Fruit fly (Drosophila melanogaster): ENCODE results near the gene salm.

DNA sequence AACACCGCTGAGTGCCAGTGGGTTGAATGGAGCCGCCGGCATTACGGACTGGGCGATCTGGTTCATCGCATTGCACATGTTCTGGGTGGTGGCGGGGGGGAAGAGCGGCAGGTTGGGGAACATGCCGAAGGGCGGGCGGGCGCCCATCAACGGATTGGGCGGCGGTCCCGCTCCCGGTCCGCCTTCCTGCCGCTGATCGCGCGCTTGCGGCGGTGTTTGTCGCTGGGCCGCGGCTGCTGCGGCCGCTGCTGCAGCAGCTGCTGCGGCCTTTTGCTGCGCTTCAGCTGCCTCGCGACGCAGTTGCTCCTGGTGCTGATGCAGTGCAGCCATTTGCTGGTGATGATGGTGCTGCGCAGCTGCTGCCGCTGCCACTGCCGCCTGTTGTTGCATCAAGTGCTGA, 8.9 kb downstream of the salm start:
- no peak for TF ChIP-seq acj6 (GFP tag; optimal IDR thresholded peaks at IDR 0.05)
- TF ChIP-seq CG1621 (tag; optimal IDR thresholded peaks at IDR 0.05), result no peak
- no peak for TF ChIP-seq CG16779 (tag; optimal IDR thresholded peaks at IDR 0.05)
- TF ChIP-seq net (GFP tag; optimal IDR thresholded peaks at IDR 0.05), result no peak
- no peak for TF ChIP-seq CG3032 (tag; optimal IDR thresholded peaks at IDR 0.05)
- no peak for TF ChIP-seq CG6276 (GFP tag; optimal IDR thresholded peaks at IDR 0.05)
- no peak for TF ChIP-seq Eip75B (GFP tag; optimal IDR thresholded peaks at IDR 0.05)
- TF ChIP-seq dac (GFP tag; optimal IDR thresholded peaks at IDR 0.05), result no peak
- TF ChIP-seq Sox102F (GFP tag; optimal IDR thresholded peaks at IDR 0.05), result no peak
